Worm (Caenorhabditis elegans) whole organism, L4 larva: ENCODE data around the gene C16C8.19.

Experiments
- R02D3.7 ChIP-seq: fragments of 150-350 bp; sonication (generic microtip); optimal IDR thresholded peaks from 3 replicates; lab custom pipeline; 2014; ENCODE audit warnings: missing biosample characterization, missing genetic modification characterization
- T20F7.1 ChIP-seq: fragments of 200-800 bp; sonication (Bioruptor generic); optimal IDR thresholded peaks from 2 replicates; lab custom pipeline; 2018; ENCODE audit warnings: mild to moderate bottlenecking, missing genetic modification characterization, missing compliant biosample characterization
- T26A8.4 ChIP-seq: fragments of 200-800 bp; sonication (Bioruptor generic); IDR thresholded peaks from 2 replicates; pipeline ENCODE4 v1.3.6; 2022; ENCODE audit warnings: missing genetic modification characterization, missing compliant biosample characterization
- Y48G9A.11 ChIP-seq: fragments of 200-800 bp; sonication (Bioruptor generic); IDR thresholded peaks from 2 replicates; pipeline ENCODE4 v1.3.6; 2022; ENCODE audit warnings: missing genetic modification reagents, missing genetic modification characterization, missing compliant biosample characterization
- Y5F2A.4 ChIP-seq: fragments of 200-800 bp; sonication (Bioruptor generic); optimal IDR thresholded peaks from 2 replicates; lab custom pipeline; 2018; ENCODE audit warnings: mild to moderate bottlenecking, missing genetic modification characterization, missing compliant biosample characterization
- Y75B8A.6 ChIP-seq: fragments of 200-800 bp; sonication (Bioruptor generic); IDR thresholded peaks from 2 replicates; pipeline ENCODE4 v1.3.6; 2022; ENCODE audit warnings: missing genetic modification reagents, missing genetic modification characterization, missing compliant biosample characterization
- aha-1 ChIP-seq: fragments of 150-350 bp; peaks from one replicate; lab custom pipeline; 2014; ENCODE audit warnings: missing biosample characterization, missing genetic modification characterization
- ceh-20 ChIP-seq: fragments of 200-800 bp; sonication (Bioruptor generic); IDR thresholded peaks from 2 replicates; pipeline ENCODE4 v1.3.6; 2022; ENCODE audit warnings: missing genetic modification reagents, missing genetic modification characterization, missing compliant biosample characterization
- ceh-28 ChIP-seq: fragments of 150-350 bp; optimal IDR thresholded peaks from 2 replicates; lab custom pipeline; 2014; ENCODE audit warnings: missing biosample characterization, missing genetic modification reagents, missing genetic modification characterization
- ceh-62 ChIP-seq: sonication (generic microtip); optimal IDR thresholded peaks from 2 replicates; lab custom pipeline; 2017; ENCODE audit warnings: missing biosample characterization, missing genetic modification characterization
- ces-1 ChIP-seq: fragments of 150-350 bp; sonication (generic microtip); optimal IDR thresholded peaks from 4 replicates; lab custom pipeline; 2014; ENCODE audit warnings: missing biosample characterization, missing genetic modification reagents, missing genetic modification characterization
- ctbp-1 ChIP-seq: fragments of 200-800 bp; sonication (Bioruptor generic); IDR thresholded peaks from 2 replicates; pipeline ENCODE4 v1.3.6; 2022; ENCODE audit warnings: missing genetic modification reagents, missing genetic modification characterization, missing compliant biosample characterization
- daf-12 ChIP-seq: fragments of 150-350 bp; optimal IDR thresholded peaks from 2 replicates; lab custom pipeline; 2014; ENCODE audit warnings: missing biosample characterization, missing genetic modification reagents, missing genetic modification characterization
- daf-16 ChIP-seq, 3 experiments: sonication (generic microtip); optimal IDR thresholded peaks; 2 replicates each; lab custom pipeline; 2016 to 2017; ENCODE audit warnings: missing genetic modification characterization in 3 of 3, missing genetic modification reagents in 3 of 3, mild to moderate bottlenecking in 2 of 3, missing compliant biosample characterization in 2 of 3, missing biosample characterization in 1 of 3, moderate library complexity in 1 of 3
- dmd-9 ChIP-seq: fragments of 200-800 bp; sonication (Bioruptor generic); IDR thresholded peaks from 2 replicates; pipeline ENCODE4 v1.3.6; 2022; ENCODE audit warnings: missing genetic modification reagents, missing genetic modification characterization, missing compliant biosample characterization
- duxl-1 ChIP-seq: sonication (generic microtip); optimal IDR thresholded peaks from 2 replicates; lab custom pipeline; 2016; ENCODE audit warnings: mild to moderate bottlenecking, missing genetic modification characterization, moderate library complexity, missing compliant biosample characterization; ENCODE audit not compliant: poor library complexity
- dve-1 ChIP-seq: sonication (generic microtip); optimal IDR thresholded peaks from 2 replicates; lab custom pipeline; 2017; ENCODE audit warnings: antibody characterized with exemption, mild to moderate bottlenecking, missing genetic modification characterization, missing compliant biosample characterization; ENCODE audit not compliant: insufficient read depth
- egl-43 ChIP-seq: fragments of 200-800 bp; sonication (Bioruptor generic); IDR thresholded peaks from 2 replicates; pipeline ENCODE4 v1.3.6; 2022; ENCODE audit warnings: missing genetic modification reagents, missing genetic modification characterization, missing compliant biosample characterization
- hif-1 ChIP-seq, 2 experiments: sonication (generic microtip); optimal IDR thresholded peaks; 2 replicates each; lab custom pipeline; 2016 to 2017; ENCODE audit warnings: missing compliant biosample characterization in 2 of 2, missing genetic modification characterization in 2 of 2, missing genetic modification reagents in 2 of 2, missing genotype in 2 of 2, mild to moderate bottlenecking in 1 of 2
- hlh-11 ChIP-seq: fragments of 200-800 bp; sonication (Bioruptor generic); optimal IDR thresholded peaks from 2 replicates; lab custom pipeline; 2018; ENCODE audit warnings: mild to moderate bottlenecking, missing genetic modification characterization, missing compliant biosample characterization
- hlh-30 ChIP-seq: sonication (generic microtip); optimal IDR thresholded peaks from 2 replicates; lab custom pipeline; 2017; ENCODE audit warnings: antibody characterized with exemption, mild to moderate bottlenecking, missing genetic modification characterization, missing compliant biosample characterization; ENCODE audit not compliant: insufficient read depth
- hmg-1.1 ChIP-seq: fragments of 200-800 bp; sonication (Bioruptor generic); IDR thresholded peaks from 2 replicates; pipeline ENCODE4 v1.3.6; 2022; ENCODE audit warnings: missing genetic modification reagents, missing genetic modification characterization, missing compliant biosample characterization
- lim-7 ChIP-seq: fragments of 200-800 bp; sonication (Bioruptor generic); IDR thresholded peaks from 2 replicates; pipeline ENCODE4 v1.3.6; 2022; ENCODE audit warnings: missing genetic modification characterization, missing compliant biosample characterization
- lin-13 ChIP-seq: fragments of 150-350 bp; optimal IDR thresholded peaks from 2 replicates; lab custom pipeline; 2014; ENCODE audit warnings: missing biosample characterization, missing genetic modification reagents, missing genetic modification characterization
- lin-29 ChIP-seq: fragments of 200-800 bp; sonication (Bioruptor generic); IDR thresholded peaks from 2 replicates; pipeline ENCODE4 v1.3.6; 2022; ENCODE audit warnings: missing genetic modification reagents, missing genetic modification characterization, missing compliant biosample characterization
- lin-38 ChIP-seq: fragments of 200-800 bp; sonication (Bioruptor generic); IDR thresholded peaks from 2 replicates; pipeline ENCODE4 v1.3.6; 2022; ENCODE audit warnings: missing genetic modification reagents, missing genetic modification characterization, missing compliant biosample characterization
- lsy-2 ChIP-seq, 2 experiments: fragments of 150-350 bp in 1 of 2; sonication (generic microtip) in 1 of 2; optimal IDR thresholded peaks; 2 replicates each; lab custom pipeline; 2014 to 2017; ENCODE audit warnings: missing biosample characterization in 2 of 2, missing genetic modification characterization in 2 of 2
- madf-5 ChIP-seq, 2 experiments: fragments of 200-800 bp; sonication (Bioruptor generic); IDR thresholded peaks; 2 replicates each; pipeline ENCODE4 v1.3.6; 2022; ENCODE audit warnings: missing compliant biosample characterization in 2 of 2, missing genetic modification characterization in 2 of 2
- mdl-1 ChIP-seq, 2 experiments: fragments of 150-350 bp in 1 of 2; sonication (generic microtip) in 1 of 2; optimal IDR thresholded peaks; 2 replicates each; lab custom pipeline; 2014 to 2017; ENCODE audit warnings: missing biosample characterization in 2 of 2, missing genetic modification characterization in 2 of 2
- mdt-29 ChIP-seq: fragments of 200-800 bp; sonication (Bioruptor generic); IDR thresholded peaks from 2 replicates; pipeline ENCODE4 v1.3.6; 2022; ENCODE audit warnings: missing genetic modification reagents, missing genetic modification characterization, missing compliant biosample characterization
- mep-1 ChIP-seq: fragments of 150-350 bp; sonication (generic microtip); optimal IDR thresholded peaks from 3 replicates; lab custom pipeline; 2014; ENCODE audit warnings: missing biosample characterization, missing genetic modification characterization
- mxl-2 ChIP-seq: fragments of 200-800 bp; sonication (Bioruptor generic); conservative IDR thresholded peaks from 2 replicates; pipeline ENCODE4 v1.3.6; 2022; ENCODE audit warnings: missing genetic modification reagents, missing genetic modification characterization, missing compliant biosample characterization
- nhr-10 ChIP-seq: fragments of 150-350 bp; optimal IDR thresholded peaks from 2 replicates; lab custom pipeline; 2014; ENCODE audit warnings: missing biosample characterization, missing genetic modification characterization
- nhr-102 ChIP-seq: sonication (generic microtip); optimal IDR thresholded peaks from 2 replicates; lab custom pipeline; 2016; ENCODE audit warnings: mild to moderate bottlenecking, missing genetic modification characterization, moderate library complexity, missing compliant biosample characterization
- nhr-237 ChIP-seq: sonication (generic microtip); optimal IDR thresholded peaks from 2 replicates; lab custom pipeline; 2017; ENCODE audit warnings: missing biosample characterization, missing genetic modification characterization
- nhr-42 ChIP-seq: fragments of 200-800 bp; sonication (Bioruptor generic); IDR thresholded peaks from 2 replicates; pipeline ENCODE4 v1.3.6; 2022; ENCODE audit warnings: missing genetic modification characterization, missing compliant biosample characterization
- nhr-48 ChIP-seq: sonication (generic microtip); optimal IDR thresholded peaks from 2 replicates; lab custom pipeline; 2016; ENCODE audit warnings: mild to moderate bottlenecking, missing genetic modification characterization, missing compliant biosample characterization
- nhr-6 ChIP-seq: fragments of 150-350 bp; optimal IDR thresholded peaks from 2 replicates; lab custom pipeline; 2014; ENCODE audit warnings: missing biosample characterization, missing genetic modification characterization
- nhr-76 ChIP-seq: fragments of 150-350 bp; optimal IDR thresholded peaks from 2 replicates; lab custom pipeline; 2014; ENCODE audit warnings: missing biosample characterization, missing genetic modification characterization
- nhr-77 ChIP-seq: fragments of 150-350 bp; optimal IDR thresholded peaks from 2 replicates; lab custom pipeline; 2014; ENCODE audit warnings: missing biosample characterization, missing genetic modification characterization
- rbr-2 ChIP-seq: sonication (generic microtip); optimal IDR thresholded peaks from 2 replicates; lab custom pipeline; 2016; ENCODE audit warnings: missing genotype, missing genetic modification characterization, missing compliant biosample characterization
- saeg-2 ChIP-seq: fragments of 200-800 bp; sonication (Bioruptor generic); IDR thresholded peaks from 2 replicates; pipeline ENCODE4 v1.3.6; 2022; ENCODE audit warnings: missing genetic modification reagents, missing genetic modification characterization, missing compliant biosample characterization
- set-16 ChIP-seq: fragments of 200-800 bp; sonication (Bioruptor generic); IDR thresholded peaks from 2 replicates; pipeline ENCODE4 v1.3.6; 2022; ENCODE audit warnings: missing genetic modification reagents, missing genetic modification characterization, missing compliant biosample characterization
- skn-1 ChIP-seq: fragments of 150-350 bp; optimal IDR thresholded peaks from 2 replicates; lab custom pipeline; 2014; ENCODE audit warnings: missing biosample characterization, missing genetic modification characterization
- snpc-1.2 ChIP-seq: fragments of 200-800 bp; sonication (Bioruptor generic); IDR thresholded peaks from 2 replicates; pipeline ENCODE4 v1.3.6; 2022; ENCODE audit warnings: missing genetic modification reagents, missing genetic modification characterization, missing compliant biosample characterization
- snpc-4 ChIP-seq: fragments of 150-350 bp; optimal IDR thresholded peaks from 2 replicates; lab custom pipeline; 2014; ENCODE audit warnings: missing biosample characterization, missing genetic modification characterization
- spr-1 ChIP-seq: sonication (generic microtip); optimal IDR thresholded peaks from 2 replicates; lab custom pipeline; 2016; ENCODE audit warnings: mild to moderate bottlenecking, missing genetic modification characterization, missing compliant biosample characterization
- zag-1 ChIP-seq: fragments of 150-350 bp; optimal IDR thresholded peaks from 2 replicates; lab custom pipeline; 2014; ENCODE audit warnings: missing biosample characterization, missing genetic modification characterization
- zip-11 ChIP-seq: fragments of 200-800 bp; sonication (Bioruptor generic); IDR thresholded peaks from 2 replicates; pipeline ENCODE4 v1.3.6; 2022; ENCODE audit warnings: missing genetic modification characterization, missing compliant biosample characterization
- zip-2 ChIP-seq: fragments of 150-350 bp; optimal IDR thresholded peaks from 2 replicates; lab custom pipeline; 2014; ENCODE audit warnings: missing biosample characterization, missing genetic modification characterization
- ztf-7 ChIP-seq: fragments of 150-350 bp; optimal IDR thresholded peaks from 2 replicates; lab custom pipeline; 2014; ENCODE audit warnings: missing biosample characterization, missing genetic modification characterization

The C16C8.19 gene

ce11 chrII:3428158-3428704 lies 30.1 kb upstream of the C16C8.19 start:
- TF ChIP-seq snpc-1.2 (no peak), lim-7 (GFP tag; lab: Robert Waterston, UW) (no peak), ctbp-1 (0 out of 2 replicates have a peak, but pooled peaks have one; percentile 33), zag-1 (tag; lab: Kevin White, UChicago) (no peak), Y48G9A.11 (GFP tag; lab: Robert Waterston, UW) (no peak), zip-11 (GFP tag; lab: Robert Waterston, UW) (no peak), nhr-48 (tag; lab: Kevin White, UChicago) (no peak), zip-2 (tag; lab: Kevin White, UChicago) (no peak), ceh-28 (no peak), ztf-7 (tag; lab: Kevin White, UChicago) (no peak), T20F7.1 (GFP tag; lab: Kevin White, UChicago) (no peak), nhr-77 (no peak), nhr-76 (no peak), spr-1 (tag; lab: Kevin White, UChicago) (no peak), duxl-1 (no peak), mdt-29 (GFP tag; lab: Robert Waterston, UW) (no peak), ceh-20 (GFP tag; lab: Robert Waterston, UW) (no peak), hlh-11 (tag; lab: Kevin White, UChicago) (peak; percentile 1), ceh-62 (tag; lab: Kevin White, UChicago) (no peak), dve-1 (tag; lab: Kevin White, UChicago) (no peak), lin-13 (GFP tag; lab: Kevin White, UChicago) (no peak), lin-29 (GFP tag; lab: Robert Waterston, UW) (no peak), lin-38 (GFP tag; lab: Robert Waterston, UW) (no peak), hlh-30 (peak; percentile 69), nhr-10 (tag; lab: Kevin White, UChicago) (no peak), hif-1 (tag; optimal IDR thresholded peaks at IDR 0.05; lab: Kevin White, UChicago) (peak in 1 of 2 experiments; percentile 18), snpc-4 (tag; lab: Kevin White, UChicago) (no peak), nhr-6 (no peak), T26A8.4 (GFP tag; lab: Robert Waterston, UW) (no peak), egl-43 (0 out of 2 replicates have a peak, but pooled peaks have one; percentile 20), mep-1 (peak; percentile 46), daf-12 (no peak), mxl-2 (no peak), mdl-1 (tag; optimal IDR thresholded peaks at IDR 0.05; lab: Kevin White, UChicago) (peak in 1 of 2 experiments; percentile 47), nhr-237 (tag; lab: Kevin White, UChicago) (no peak), set-16 (peak; percentile 82), hmg-1.1 (GFP tag; lab: Robert Waterston, UW) (peak; percentile 71), R02D3.7 (tag; lab: Kevin White, UChicago) (no peak), lsy-2 (tag; optimal IDR thresholded peaks at IDR 0.05; lab: Kevin White, UChicago) (peak in 1 of 2 experiments; percentile 29), dmd-9 (no peak), madf-5 (GFP tag; IDR thresholded peaks at IDR 0.05; lab: Robert Waterston, UW) (no peak), Y75B8A.6 (GFP tag; lab: Robert Waterston, UW) (no peak), daf-16 (GFP tag; optimal IDR thresholded peaks at IDR 0.05; lab: Kevin White, UChicago) (no peak), daf-16 (tag; optimal IDR thresholded peaks at IDR 0.05; lab: Kevin White, UChicago) (no peak), nhr-42 (GFP tag; lab: Robert Waterston, UW) (no peak), nhr-102 (tag; lab: Kevin White, UChicago) (no peak), saeg-2 (GFP tag; lab: Robert Waterston, UW) (no peak), ces-1 (GFP tag; lab: Kevin White, UChicago) (no peak), skn-1 (tag; lab: Kevin White, UChicago) (no peak), Y5F2A.4 (GFP tag; lab: Kevin White, UChicago) (no peak), rbr-2 (tag; lab: Kevin White, UChicago) (peak; percentile 41), aha-1 (tag; lab: Kevin White, UChicago) (peak; percentile 93)
